Worm (Caenorhabditis elegans): ENCODE results near the gene K08F8.15.

Gene K08F8.15

ce11 chrII:8800830-8801229 lies 34.2 kb downstream of the K08F8.15 start, which contains the start of gene appg-2:
appg-2 (plus strand) TSS chrII:8801130.
- TF ChIP-seq efl-1 (optimal IDR thresholded peaks at IDR 0.05) (no peak), efl-1 (GFP tag; optimal IDR thresholded peaks at IDR 0.05 in 1 of 2) (peak in 1 of 2 experiments; percentile 18), nhr-237 (tag; optimal IDR thresholded peaks at IDR 0.05) (no peak)

ce11 chrII:8806921-8807320 lies 40.3 kb downstream of the K08F8.15 start, which contains the start of gene pho-13:
pho-13 (minus strand) TSS chrII:8807021.
- TF ChIP-seq nhr-76 (tag; optimal IDR thresholded peaks at IDR 0.05) (no peak), mab-9 (GFP tag; IDR thresholded peaks at IDR 0.05) (no peak), fos-1 (tag; optimal IDR thresholded peaks at IDR 0.05) (no peak), elt-2 (tag; optimal IDR thresholded peaks at IDR 0.05) (no peak), ceh-88 (GFP tag; IDR thresholded peaks at IDR 0.05) (no peak), lin-15B (tag; optimal IDR thresholded peaks at IDR 0.05) (no peak), C34B4.2 (tag; optimal IDR thresholded peaks at IDR 0.05) (no peak), unc-62 (GFP tag; optimal IDR thresholded peaks at IDR 0.05) (no peak), ztf-4 (tag; optimal IDR thresholded peaks at IDR 0.05) (no peak), blmp-1 (tag; optimal IDR thresholded peaks at IDR 0.05) (no peak), ceh-90 (tag; optimal IDR thresholded peaks at IDR 0.05) (no peak), fkh-10 (GFP tag; optimal IDR thresholded peaks at IDR 0.05) (no peak), nhr-28 (tag; optimal IDR thresholded peaks at IDR 0.05) (no peak), pqm-1 (tag; optimal IDR thresholded peaks at IDR 0.05) (no peak), hpl-2 (GFP tag; optimal IDR thresholded peaks at IDR 0.05) (no peak), aly-2 (tag; optimal IDR thresholded peaks at IDR 0.05) (no peak), tbx-2 (tag; optimal IDR thresholded peaks at IDR 0.05) (no peak), swsn-7 (tag; optimal IDR thresholded peaks at IDR 0.05) (no peak), lsy-2 (tag; optimal IDR thresholded peaks at IDR 0.05) (no peak), fkh-8 (tag; optimal IDR thresholded peaks at IDR 0.05) (no peak)

ce11 chrII:8808482-8808881 lies 41.9 kb downstream of the K08F8.15 start, which contains the start of gene F07H5.10:
F07H5.10 (minus strand) TSS chrII:8808582.
- TF ChIP-seq irx-1 (tag; optimal IDR thresholded peaks at IDR 0.05) (no peak), F16B12.6 (tag; optimal IDR thresholded peaks at IDR 0.05) (no peak), efl-3 (GFP tag; optimal IDR thresholded peaks at IDR 0.05) (no peak), fos-1 (tag; optimal IDR thresholded peaks at IDR 0.05) (no peak)

ce11 chrII:8810679-8811413 lies 44.2 kb downstream of the K08F8.15 start, which contains the start of the genes F46C5.9 and rer-1:
F46C5.9 (minus strand) TSS chrII:8810729.
rer-1 (plus strand) TSS chrII:8811370.
- peak; percentile 0 to 48 (median 12) for TF ChIP-seq dpl-1 (GFP tag; optimal IDR thresholded peaks at IDR 0.05)
- no peak for TF ChIP-seq isw-1 (GFP tag; IDR thresholded peaks at IDR 0.05)
- TF ChIP-seq unc-30 (tag; optimal IDR thresholded peaks at IDR 0.05), result no peak
- TF ChIP-seq unc-62 (GFP tag; optimal IDR thresholded peaks at IDR 0.05), result no peak
- no peak for TF ChIP-seq fkh-4 (tag; optimal IDR thresholded peaks at IDR 0.05; ENCODE audit: borderline replicate concordance)
- peak; percentile 6 for TF ChIP-seq nhr-47 (tag; optimal IDR thresholded peaks at IDR 0.05)
- TF ChIP-seq C16A3.4 (tag; optimal IDR thresholded peaks at IDR 0.05), result peak; percentile 25
- TF ChIP-seq vab-15 (tag; optimal IDR thresholded peaks at IDR 0.05), result no peak
- TF ChIP-seq lin-15B (tag; optimal IDR thresholded peaks at IDR 0.05), result no peak
- peak in 1 of 2 experiments; percentile 63 for TF ChIP-seq lsy-2 (tag; optimal IDR thresholded peaks at IDR 0.05)
- TF ChIP-seq Y116A8C.19 (tag; optimal IDR thresholded peaks at IDR 0.05; ENCODE audit: borderline replicate concordance), result no peak
- no peak for TF ChIP-seq elt-2 (tag; optimal IDR thresholded peaks at IDR 0.05)
- TF ChIP-seq xbp-1 (tag; optimal IDR thresholded peaks at IDR 0.05), result peak; percentile 93
- TF ChIP-seq irx-1 (tag; optimal IDR thresholded peaks at IDR 0.05), result no peak
- no peak for TF ChIP-seq zag-1 (tag; optimal IDR thresholded peaks at IDR 0.05)
- TF ChIP-seq blmp-1 (tag; optimal IDR thresholded peaks at IDR 0.05), result peak; percentile 19
- TF ChIP-seq efl-1 (optimal IDR thresholded peaks at IDR 0.05), result peak; percentile 25 to 47
- peak; percentile 51 to 80 for TF ChIP-seq efl-1 (GFP tag; optimal IDR thresholded peaks at IDR 0.05 in 1 of 2)
- no peak for TF ChIP-seq mef-2 (tag; optimal IDR thresholded peaks at IDR 0.05)
- TF ChIP-seq nhr-20 (tag; optimal IDR thresholded peaks at IDR 0.05), result peak; percentile 29
- TF ChIP-seq lin-35 (GFP tag; optimal IDR thresholded peaks at IDR 0.05), result peak; percentile 25 to 54
- TF ChIP-seq F16B12.6 (tag; optimal IDR thresholded peaks at IDR 0.05), result peak; percentile 83
- no peak for TF ChIP-seq fos-1 (tag; optimal IDR thresholded peaks at IDR 0.05)
- no peak for TF ChIP-seq elt-3 (tag; optimal IDR thresholded peaks at IDR 0.05)
- peak; percentile 14 for TF ChIP-seq nhr-71 (tag; optimal IDR thresholded peaks at IDR 0.05)

Measured in whole organism, L1 larva.